Worm (Caenorhabditis elegans) whole organism, mixed stage, embryonic: ENCODE results near the gene pal-1.

ENCODE experiments used
- blmp-1 ChIP-seq: fragments of 150-350 bp; optimal IDR thresholded peaks from 2 replicates; lab custom pipeline; 2014; ENCODE audit warnings: missing biosample characterization, missing genetic modification characterization
- elt-1 ChIP-seq: sonication (generic microtip); optimal IDR thresholded peaks from 2 replicates; lab custom pipeline; 2017; ENCODE audit warnings: missing genetic modification characterization, mild to moderate bottlenecking, missing compliant biosample characterization, antibody characterized with exemption, moderate library complexity, borderline replicate concordance; ENCODE audit not compliant: insufficient read depth
- elt-3 ChIP-seq: fragments of 150-350 bp; optimal IDR thresholded peaks from 2 replicates; lab custom pipeline; 2014; ENCODE audit warnings: missing biosample characterization, missing genetic modification characterization
- flh-1 ChIP-seq: fragments of 200-800 bp; sonication (Bioruptor generic); optimal IDR thresholded peaks from 2 replicates; lab custom pipeline; 2018; ENCODE audit warnings: mild to moderate bottlenecking, missing genetic modification characterization, moderate library complexity, missing compliant biosample characterization
- lin-13 ChIP-seq: fragments of 150-350 bp; optimal IDR thresholded peaks from 2 replicates; lab custom pipeline; 2014; ENCODE audit warnings: missing biosample characterization, missing genetic modification characterization
- lsy-2 ChIP-seq: fragments of 150-350 bp; optimal IDR thresholded peaks from 2 replicates; lab custom pipeline; 2014; ENCODE audit warnings: missing biosample characterization, missing genetic modification characterization
- nhr-237 ChIP-seq: fragments of 150-350 bp; optimal IDR thresholded peaks from 2 replicates; lab custom pipeline; 2014; ENCODE audit warnings: missing biosample characterization, missing genetic modification characterization
- nhr-28 ChIP-seq: fragments of 150-350 bp; optimal IDR thresholded peaks from 2 replicates; lab custom pipeline; 2014; ENCODE audit warnings: missing biosample characterization, missing genetic modification characterization
- nhr-76 ChIP-seq: sonication (generic microtip); optimal IDR thresholded peaks from 2 replicates; lab custom pipeline; 2017; ENCODE audit warnings: missing biosample characterization, missing genetic modification characterization
- snpc-4 ChIP-seq: fragments of 150-350 bp; optimal IDR thresholded peaks from 2 replicates; lab custom pipeline; 2014; ENCODE audit warnings: missing biosample characterization, missing genetic modification characterization
- sptf-1 ChIP-seq: sonication (generic microtip); optimal IDR thresholded peaks from 2 replicates; lab custom pipeline; 2017; ENCODE audit warnings: mild to moderate bottlenecking, missing genetic modification characterization, moderate library complexity, missing compliant biosample characterization
- ztf-11 ChIP-seq: fragments of 150-350 bp; optimal IDR thresholded peaks from 2 replicates; lab custom pipeline; 2014; ENCODE audit warnings: missing biosample characterization, missing genetic modification characterization

DNA sequence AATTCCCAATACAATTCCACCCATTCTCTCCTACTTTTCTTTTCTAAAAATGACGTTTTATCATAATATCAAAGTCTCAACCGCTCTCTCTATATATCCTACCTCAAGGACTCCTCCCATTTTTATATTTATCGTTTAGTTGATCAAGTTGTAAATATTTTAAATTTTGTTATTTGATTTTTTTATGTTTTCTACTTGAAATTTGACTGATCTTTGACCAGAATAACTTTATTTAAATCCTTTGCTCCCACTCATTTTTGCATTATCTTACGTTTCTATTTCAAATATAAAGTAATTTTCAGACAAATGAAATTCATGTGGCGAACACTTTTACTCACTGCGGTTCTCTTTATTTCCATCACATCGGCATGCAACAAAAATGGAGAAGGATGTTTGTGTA, 28.1 kb upstream of the pal-1 start, which contains the start of the genes acbp-7 and F26A1.19:
- TF ChIP-seq nhr-237 (no peak), nhr-28 (tag; lab: Kevin White, UChicago) (no peak), snpc-4 (tag; lab: Kevin White, UChicago) (no peak), sptf-1 (no peak), ztf-11 (tag; lab: Kevin White, UChicago) (no peak), lsy-2 (no peak), elt-1 (no peak), flh-1 (no peak), nhr-76 (tag; lab: Kevin White, UChicago) (no peak), elt-3 (no peak), lin-13 (no peak), blmp-1 (no peak)
